Worm (Caenorhabditis elegans) whole organism, L4 larva: ENCODE results near the gene frk-1.

Source experiments
- egl-43 ChIP-seq: fragments of 200-800 bp; sonication (Bioruptor generic); IDR thresholded peaks from 2 replicates; pipeline ENCODE4 v1.3.6; 2022; ENCODE audit warnings: missing genetic modification reagents, missing genetic modification characterization, missing compliant biosample characterization
- nhr-11 ChIP-seq: fragments of 150-350 bp; optimal IDR thresholded peaks from 2 replicates; lab custom pipeline; 2014; ENCODE audit warnings: missing biosample characterization, missing genetic modification characterization
- nhr-28 ChIP-seq: fragments of 150-350 bp; optimal IDR thresholded peaks from 2 replicates; lab custom pipeline; 2014; ENCODE audit warnings: missing biosample characterization, missing genetic modification characterization

Gene frk-1

ce11 chrIV:10095171-10095570, 52.2 kb downstream of the frk-1 start, which contains the start of the genes C04G2.5 and msp-36:
Gene C04G2.5 (minus strand): TSS chrIV:10095271.
Gene msp-36 (plus strand): TSS chrIV:10095433.
- TF ChIP-seq nhr-28 (tag; lab: Kevin White, UChicago) (no peak), nhr-11 (tag; lab: Kevin White, UChicago) (no peak), egl-43 (GFP tag; lab: Robert Waterston, UW) (0 out of 2 replicates have a peak, but pooled peaks have one; percentile 30)
